Fruit fly (Drosophila melanogaster): ENCODE results near the gene CG13920.

The CG13920 gene

dm6 chr3L:1694317-1694716, 45.6 kb downstream of the CG13920 start, which contains the start of gene CG12011:
CG12011 (plus strand) TSS chr3L:1694617.
- TF ChIP-seq CG15710 (tag; optimal IDR thresholded peaks at IDR 0.05): no peak
- TF ChIP-seq Ets98B (GFP tag; IDR thresholded peaks at IDR 0.05): no peak
- TF ChIP-seq CG12605 (GFP tag; IDR thresholded peaks at IDR 0.05): no peak
- no peak for TF ChIP-seq Pif1A (GFP tag; optimal IDR thresholded peaks at IDR 0.05)
- TF ChIP-seq CG13204 (GFP tag; optimal IDR thresholded peaks at IDR 0.05): no peak
- TF ChIP-seq CG8301 (tag; optimal IDR thresholded peaks at IDR 0.05): no peak
- no peak for TF ChIP-seq Snoo (tag; optimal IDR thresholded peaks at IDR 0.05)
- TF ChIP-seq CG9948 (tag; optimal IDR thresholded peaks at IDR 0.05): no peak
- no peak for TF ChIP-seq D1 (tag; optimal IDR thresholded peaks at IDR 0.05)
- no peak for TF ChIP-seq rn (GFP tag; IDR thresholded peaks at IDR 0.05)
- TF ChIP-seq CG32121 (GFP tag; IDR thresholded peaks at IDR 0.05): no peak

All from whole organism, pupa.